Worm (Caenorhabditis elegans) whole organism, L3 larva: ENCODE results near the gene clec-226.

Experiments used
- R02D3.7 ChIP-seq: fragments of 150-350 bp; optimal IDR thresholded peaks from 2 replicates; lab custom pipeline; 2014; ENCODE audit warnings: missing biosample characterization, missing genetic modification characterization
- ama-1 ChIP-seq: fragments of 150-350 bp; optimal IDR thresholded peaks from 2 replicates; lab custom pipeline; 2018
- ceh-16 ChIP-seq: sonication (generic microtip); optimal IDR thresholded peaks from 2 replicates; lab custom pipeline; 2017; ENCODE audit warnings: missing biosample characterization, missing genetic modification characterization
- ceh-9 ChIP-seq: sonication (generic microtip); optimal IDR thresholded peaks from 2 replicates; lab custom pipeline; 2018; ENCODE audit warnings: missing biosample characterization, missing genetic modification characterization
- egl-5 ChIP-seq: fragments of 150-350 bp; optimal IDR thresholded peaks from 2 replicates; lab custom pipeline; 2017; ENCODE audit warnings: missing biosample characterization, missing genetic modification reagents, missing genetic modification characterization, inconsistent platforms
- elt-1 ChIP-seq: fragments of 150-350 bp; optimal IDR thresholded peaks from 2 replicates; lab custom pipeline; 2014; ENCODE audit warnings: missing biosample characterization, missing genetic modification characterization
- elt-2 ChIP-seq: sonication (generic microtip); optimal IDR thresholded peaks from 2 replicates; lab custom pipeline; 2016; ENCODE audit warnings: missing genetic modification reagents, mild to moderate bottlenecking, missing genetic modification characterization, missing compliant biosample characterization
- fkh-10 ChIP-seq: sonication (generic microtip); optimal IDR thresholded peaks from 2 replicates; lab custom pipeline; 2017; ENCODE audit warnings: missing biosample characterization, missing genetic modification reagents, missing genetic modification characterization
- fkh-2 ChIP-seq: fragments of 150-350 bp; optimal IDR thresholded peaks from 2 replicates; lab custom pipeline; 2014; ENCODE audit warnings: missing biosample characterization, missing genetic modification reagents, missing genetic modification characterization
- lsy-12 ChIP-seq: sonication (generic microtip); optimal IDR thresholded peaks from 2 replicates; lab custom pipeline; 2016; ENCODE audit warnings: mild to moderate bottlenecking, missing genetic modification characterization, missing compliant biosample characterization
- nhr-11 ChIP-seq: fragments of 150-350 bp; optimal IDR thresholded peaks from 2 replicates; lab custom pipeline; 2014; ENCODE audit warnings: missing biosample characterization, missing genetic modification characterization
- nhr-12 ChIP-seq: fragments of 150-350 bp; optimal IDR thresholded peaks from 2 replicates; lab custom pipeline; 2014; ENCODE audit warnings: missing biosample characterization, missing genetic modification characterization
- nhr-76 ChIP-seq: fragments of 150-350 bp; sonication (generic microtip); optimal IDR thresholded peaks from 5 replicates; lab custom pipeline; 2014; ENCODE audit warnings: missing biosample characterization, missing genetic modification characterization
- snpc-4 ChIP-seq: fragments of 150-350 bp; optimal IDR thresholded peaks from 2 replicates; lab custom pipeline; 2014; ENCODE audit warnings: missing biosample characterization, missing genetic modification characterization
- zag-1 ChIP-seq: fragments of 150-350 bp; optimal IDR thresholded peaks from 2 replicates; lab custom pipeline; 2014; ENCODE audit warnings: missing biosample characterization, missing genetic modification characterization
- ztf-11 ChIP-seq: fragments of 150-350 bp; optimal IDR thresholded peaks from 2 replicates; lab custom pipeline; 2014; ENCODE audit warnings: missing biosample characterization, missing genetic modification characterization

The clec-226 gene

ce11 chrV:13992485-13992884, 45.7 kb downstream of the clec-226 start, which contains the start of gene droe-4:
droe-4 (plus strand) TSS chrV:13992656.
- TF ChIP-seq ceh-9 (tag; lab: Kevin White, UChicago) (no peak), ama-1 (lab: Kevin White, UChicago) (no peak), fkh-2 (no peak), lsy-12 (tag; lab: Kevin White, UChicago) (no peak), nhr-76 (tag; lab: Kevin White, UChicago) (no peak), nhr-11 (tag; lab: Kevin White, UChicago) (no peak), fkh-10 (GFP tag; lab: Kevin White, UChicago) (no peak), egl-5 (no peak), ztf-11 (tag; lab: Kevin White, UChicago) (no peak), elt-1 (tag; lab: Kevin White, UChicago) (no peak), ceh-16 (tag; lab: Kevin White, UChicago) (no peak), nhr-12 (no peak), zag-1 (tag; lab: Kevin White, UChicago) (no peak)
- TF ChIP-seq, all 47 proteins: peak for 0

- no peak for TF ChIP-seq lsy-12 (tag; lab: Kevin White, UChicago)
- TF ChIP-seq elt-2: no peak
- no peak for TF ChIP-seq elt-1 (tag; lab: Kevin White, UChicago)
- TF ChIP-seq R02D3.7: no peak
- no peak for TF ChIP-seq zag-1 (tag; lab: Kevin White, UChicago)
- TF ChIP-seq snpc-4 (tag; lab: Kevin White, UChicago): no peak
Measured at ce11 chrV:13993478-13993877, 46.7 kb downstream of the clec-226 start.
